Worm (Caenorhabditis elegans) whole organism, late embryonic: ENCODE data around the gene fbxb-79.

Experiments used
- ceh-14 ChIP-seq: sonication (generic microtip); optimal IDR thresholded peaks from 2 replicates; lab custom pipeline; 2016; ENCODE audit warnings: missing genotype, missing genetic modification characterization, missing compliant biosample characterization
- dve-1 ChIP-seq: sonication (generic microtip); optimal IDR thresholded peaks from 2 replicates; lab custom pipeline; 2017; ENCODE audit warnings: antibody characterized with exemption, mild to moderate bottlenecking, missing genetic modification characterization, missing compliant biosample characterization
- elt-2 ChIP-seq: sonication (generic microtip); optimal IDR thresholded peaks from 2 replicates; lab custom pipeline; 2016; ENCODE audit warnings: missing genetic modification reagents, missing genetic modification characterization, missing compliant biosample characterization
- gmeb-2 ChIP-seq: sonication (generic microtip); optimal IDR thresholded peaks from 2 replicates; lab custom pipeline; 2016; ENCODE audit warnings: missing genetic modification characterization, inconsistent platforms, missing compliant biosample characterization
- mec-3 ChIP-seq: sonication (generic microtip); optimal IDR thresholded peaks from 2 replicates; lab custom pipeline; 2016; ENCODE audit warnings: borderline replicate concordance, missing genetic modification characterization, missing compliant biosample characterization
- nhr-11 ChIP-seq: fragments of 150-350 bp; optimal IDR thresholded peaks from 2 replicates; lab custom pipeline; 2014; ENCODE audit warnings: missing biosample characterization, missing genetic modification characterization
- nhr-232 ChIP-seq: sonication (generic microtip); optimal IDR thresholded peaks from 2 replicates; lab custom pipeline; 2016; ENCODE audit warnings: missing genetic modification characterization, missing compliant biosample characterization
- odd-2 ChIP-seq: sonication (generic microtip); optimal IDR thresholded peaks from 2 replicates; lab custom pipeline; 2017; ENCODE audit warnings: antibody characterized with exemption, mild to moderate bottlenecking, missing genetic modification characterization, missing compliant biosample characterization
- rnt-1 ChIP-seq: sonication (generic microtip); optimal IDR thresholded peaks from 2 replicates; lab custom pipeline; 2016; ENCODE audit warnings: missing genetic modification characterization, missing compliant biosample characterization
- sdc-2 ChIP-seq: sonication (generic microtip); optimal IDR thresholded peaks from 2 replicates; lab custom pipeline; 2016; ENCODE audit warnings: missing genotype, missing genetic modification characterization, missing compliant biosample characterization
- ttx-3 ChIP-seq: sonication (generic microtip); optimal IDR thresholded peaks from 2 replicates; lab custom pipeline; 2016; ENCODE audit warnings: missing genetic modification reagents, missing genetic modification characterization, missing compliant biosample characterization
- zip-5 ChIP-seq: sonication (generic microtip); optimal IDR thresholded peaks from 2 replicates; lab custom pipeline; 2016; ENCODE audit warnings: missing genetic modification characterization, missing compliant biosample characterization
- ztf-16 ChIP-seq: sonication (generic microtip); optimal IDR thresholded peaks from 2 replicates; lab custom pipeline; 2017; ENCODE audit warnings: missing genetic modification characterization, missing compliant biosample characterization

ce11 chrIV:11176967-11177366 lies 12.3 kb downstream of the fbxb-79 start, which contains the start of gene rap-3:
- no peak for TF ChIP-seq rnt-1 (tag; lab: Kevin White, UChicago)
- no peak for TF ChIP-seq dve-1
- TF ChIP-seq gmeb-2 (tag; lab: Kevin White, UChicago): no peak
- TF ChIP-seq mec-3 (tag; lab: Kevin White, UChicago): no peak
- TF ChIP-seq zip-5 (tag; lab: Kevin White, UChicago): no peak
- no peak for TF ChIP-seq sdc-2 (tag; lab: Kevin White, UChicago)
- TF ChIP-seq odd-2 (tag; lab: Kevin White, UChicago): no peak
- no peak for TF ChIP-seq ztf-16 (tag; lab: Kevin White, UChicago)
- TF ChIP-seq ceh-14 (tag; lab: Kevin White, UChicago): no peak
- no peak for TF ChIP-seq nhr-11
- no peak for TF ChIP-seq ttx-3 (tag; lab: Kevin White, UChicago)
- TF ChIP-seq elt-2: no peak
- TF ChIP-seq nhr-232 (tag; lab: Kevin White, UChicago): no peak
